Worm (Caenorhabditis elegans): ENCODE results near the gene rpb-9.
"Not testable (repeated sequence)": the region's sequence is repeated elsewhere in the genome, so short reads cannot be mapped to it uniquely, and the experiment has no call there.

ce11 chrV:8014710-8015314 is 2.7 kb upstream of the rpb-9 start:
- not testable (repeated sequence) for TF ChIP-seq efl-1 (GFP tag; optimal IDR thresholded peaks at IDR 0.05); let-607 (tag; optimal IDR thresholded peaks at IDR 0.05)

All from whole organism, young adult.